Worm (Caenorhabditis elegans): Measurements from ENCODE around the gene T07D3.9.
A peak's percentile ranks its signal among the peaks of the same experiment; 100 is the strongest.
"Not testable (repeated sequence)": the region's sequence is repeated elsewhere in the genome, so short reads cannot be mapped to it uniquely, and the experiment has no call there.

Gene T07D3.9

DNA sequence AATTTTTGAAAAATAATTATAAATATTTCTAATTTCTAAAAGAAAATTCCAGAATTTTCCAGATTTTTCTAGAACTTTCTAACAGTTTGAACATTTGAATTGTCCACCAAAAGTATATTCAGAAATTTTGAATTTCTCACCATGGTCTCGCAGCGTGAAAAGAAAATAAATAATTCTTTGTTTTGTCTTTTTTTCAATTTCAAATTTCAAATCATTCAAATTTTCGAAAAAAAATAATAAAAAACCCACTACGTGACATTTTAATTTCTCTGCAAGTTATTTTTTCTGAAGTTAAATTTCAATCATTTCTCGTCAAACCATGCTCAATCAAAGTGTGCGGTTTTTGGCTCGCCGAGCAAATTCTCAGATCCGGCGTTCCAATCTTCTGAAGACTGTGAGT is 32.0 kb upstream of the T07D3.9 start, which contains the start of gene acs-15:
Gene acs-15, plus strand, starts transcription at position 301 of the 400 bp plus-strand sequence.
- TF ChIP-seq madf-5 (GFP tag; IDR thresholded peaks at IDR 0.05) (no peak), zfp-2 (tag; optimal IDR thresholded peaks at IDR 0.05) (no peak), unc-130 (GFP tag; optimal IDR thresholded peaks at IDR 0.05) (no peak)

DNA sequence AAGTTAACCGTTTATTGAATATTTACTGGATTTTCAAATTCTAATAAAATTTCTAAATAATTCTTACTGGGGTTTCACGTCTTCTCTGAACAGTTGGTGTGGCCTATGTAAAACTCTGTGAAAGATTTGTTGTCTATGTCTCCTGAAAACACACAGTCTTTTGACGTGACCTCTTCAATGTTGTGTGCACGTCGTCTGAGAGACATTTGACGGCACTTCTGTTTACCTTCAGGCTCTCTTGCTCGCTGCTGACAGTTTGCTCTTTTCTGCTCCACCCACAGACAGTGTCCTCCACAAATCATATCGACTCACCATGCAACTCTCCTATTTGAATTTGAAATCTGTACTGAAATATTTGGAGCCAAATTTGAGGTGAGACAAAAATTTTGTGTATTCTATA is 30.2 kb upstream of the T07D3.9 start, which contains the start of gene fbxc-34:
Gene fbxc-34, plus strand, starts transcription at position 301 of the 400 bp plus-strand sequence.
- TF ChIP-seq nhr-10 (tag; optimal IDR thresholded peaks at IDR 0.05); nhr-77 (tag; optimal IDR thresholded peaks at IDR 0.05); set-16 (GFP tag; IDR thresholded peaks at IDR 0.05): not testable (repeated sequence)

DNA sequence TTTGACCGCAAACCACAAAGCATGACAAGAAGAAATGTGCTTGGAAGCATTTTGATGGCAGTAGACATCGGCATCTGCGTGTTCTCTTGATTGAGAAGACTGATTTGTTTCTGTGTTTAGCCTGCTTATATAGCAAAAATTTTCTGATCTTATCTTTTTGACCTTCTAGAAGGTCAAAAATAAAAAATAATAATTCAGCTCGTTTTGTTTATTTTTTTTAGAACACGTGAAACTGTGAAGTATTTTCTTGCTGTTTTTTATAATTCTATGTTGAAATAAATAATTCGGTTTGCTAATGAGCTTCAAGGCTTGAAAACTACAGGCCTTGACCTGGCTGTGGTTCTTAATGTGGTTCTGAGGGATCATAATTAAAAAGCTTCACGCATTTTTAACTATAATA is 26.6 kb upstream of the T07D3.9 start, which contains the start of gene R07C3.13:
Gene R07C3.13, minus strand, starts transcription at position 101 of the 400 bp plus-strand sequence.
- no peak for TF ChIP-seq mxl-3 (GFP tag; optimal IDR thresholded peaks at IDR 0.05)
- no peak for TF ChIP-seq T20F7.1 (GFP tag; optimal IDR thresholded peaks at IDR 0.05)
- TF ChIP-seq mep-1 (tag; optimal IDR thresholded peaks at IDR 0.05) = no peak
- no peak for TF ChIP-seq attf-4 (tag; optimal IDR thresholded peaks at IDR 0.05)
- TF ChIP-seq ces-1 (GFP tag; optimal IDR thresholded peaks at IDR 0.05) = no peak
- no peak for TF ChIP-seq zag-1 (tag; optimal IDR thresholded peaks at IDR 0.05)
- TF ChIP-seq daf-8 (GFP tag; IDR thresholded peaks at IDR 0.05) = no peak
- no peak for TF ChIP-seq dmd-9 (GFP tag; IDR thresholded peaks at IDR 0.05)
- no peak for TF ChIP-seq duxl-1 (tag; optimal IDR thresholded peaks at IDR 0.05; ENCODE audit: poor library complexity)

DNA sequence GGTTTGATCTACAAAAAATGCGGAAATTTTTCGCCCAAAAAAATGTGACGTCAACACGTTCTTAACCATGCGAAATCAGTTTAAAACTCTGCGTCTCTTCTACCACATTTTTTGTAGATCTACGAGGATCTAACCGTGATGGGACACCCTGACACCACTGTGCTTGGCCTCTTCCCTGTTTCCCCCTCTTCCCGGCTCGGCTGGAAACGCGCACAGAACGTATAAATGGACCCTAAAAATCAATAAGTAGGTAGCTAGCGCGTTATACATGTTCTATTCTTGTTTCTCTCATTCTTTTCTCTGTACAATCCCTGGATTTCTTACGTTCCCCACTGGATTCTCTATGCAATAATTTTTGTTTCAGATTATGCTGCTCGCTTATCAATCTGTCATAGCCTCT is 22.8 kb upstream of the T07D3.9 start, which contains the start of gene fbxc-28:
Gene fbxc-28, plus strand, starts transcription at position 301 of the 400 bp plus-strand sequence.
- no peak for TF ChIP-seq ceh-32 (tag; optimal IDR thresholded peaks at IDR 0.05; ENCODE audit: poor library complexity)
- no peak for TF ChIP-seq zip-2 (tag; optimal IDR thresholded peaks at IDR 0.05)
- no peak for TF ChIP-seq hif-1 (tag; optimal IDR thresholded peaks at IDR 0.05)
- TF ChIP-seq ceh-62 (tag; optimal IDR thresholded peaks at IDR 0.05) = no peak
- no peak for TF ChIP-seq gei-8 (GFP tag; optimal IDR thresholded peaks at IDR 0.05)
- no peak for TF ChIP-seq lim-7 (GFP tag; IDR thresholded peaks at IDR 0.05)
- no peak for TF ChIP-seq ztf-7 (tag; optimal IDR thresholded peaks at IDR 0.05)
- no peak for TF ChIP-seq nhr-237 (tag; optimal IDR thresholded peaks at IDR 0.05)
- no peak for TF ChIP-seq hlh-11 (tag; optimal IDR thresholded peaks at IDR 0.05)
- TF ChIP-seq daf-12 (tag; optimal IDR thresholded peaks at IDR 0.05) = no peak
- no peak for TF ChIP-seq mes-2 (tag; optimal IDR thresholded peaks at IDR 0.05; ENCODE audit: poor library complexity, severe bottlenecking)
- TF ChIP-seq ceh-44 (GFP tag; IDR thresholded peaks at IDR 0.05) = no peak

DNA sequence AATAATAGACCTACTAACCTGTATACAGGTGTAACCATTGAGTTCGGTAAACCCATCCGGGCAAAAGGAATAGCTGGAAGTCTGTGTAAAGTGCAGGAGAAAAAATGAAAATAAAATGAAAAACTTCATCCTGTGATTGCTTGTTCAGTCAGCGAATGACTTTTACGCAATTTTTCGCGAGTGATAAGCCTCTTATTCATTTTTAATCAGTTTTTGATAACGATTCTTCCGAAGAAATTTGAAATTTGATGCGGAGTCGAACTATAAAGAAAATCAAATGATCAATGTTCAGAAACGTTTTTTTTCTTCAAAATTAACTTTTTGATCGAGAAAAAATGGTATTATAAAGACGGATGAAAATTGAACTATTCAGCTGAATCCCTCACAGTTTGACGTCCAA is 22.1 kb upstream of the T07D3.9 start:
- peak; percentile 69 for TF ChIP-seq dmd-6 (GFP tag; IDR thresholded peaks at IDR 0.05)
- TF ChIP-seq pqm-1 (tag; optimal IDR thresholded peaks at IDR 0.05) = peak; percentile 83
- no peak for TF ChIP-seq mes-2 (tag; optimal IDR thresholded peaks at IDR 0.05; ENCODE audit: poor library complexity, severe bottlenecking)
- TF ChIP-seq Y75B8A.6 (GFP tag; IDR thresholded peaks at IDR 0.05) = no peak
- peak in 1 of 2 experiments; percentile 56 for TF ChIP-seq unc-62 (GFP tag; optimal IDR thresholded peaks at IDR 0.05 in 1 of 2)
- no peak for TF ChIP-seq unc-62 (tag; optimal IDR thresholded peaks at IDR 0.05)

DNA sequence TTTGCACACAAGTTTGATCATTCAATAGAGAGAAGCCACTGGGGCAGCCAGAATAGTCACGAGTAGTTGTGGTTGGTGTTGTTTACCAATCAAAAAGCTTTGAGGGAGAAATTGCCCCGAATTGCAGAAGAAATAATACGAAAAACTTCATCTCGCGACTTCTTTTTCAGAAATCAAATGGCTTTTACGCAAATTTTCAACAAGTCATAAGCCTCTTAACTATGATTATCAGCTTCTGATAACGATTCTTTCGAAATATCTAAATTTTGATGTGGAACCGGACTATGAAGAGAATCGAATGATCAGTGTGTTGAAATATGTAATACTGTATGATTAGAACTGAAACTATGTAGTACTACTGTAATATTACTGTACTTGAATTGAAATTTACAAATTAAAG is 19.6 kb upstream of the T07D3.9 start:
- TF ChIP-seq zip-11 (GFP tag; IDR thresholded peaks at IDR 0.05) (no peak), F44E2.7 (GFP tag; IDR thresholded peaks at IDR 0.05) (no peak), ZK546.5 (tag; optimal IDR thresholded peaks at IDR 0.05) (no peak), aly-2 (tag; optimal IDR thresholded peaks at IDR 0.05) (no peak), snpc-1.2 (GFP tag; IDR thresholded peaks at IDR 0.05) (no peak), Y75B8A.6 (GFP tag; IDR thresholded peaks at IDR 0.05) (no peak), ztf-11 (tag; optimal IDR thresholded peaks at IDR 0.05) (no peak), nhr-77 (tag; optimal IDR thresholded peaks at IDR 0.05) (no peak), mxl-2 (GFP tag; conservative IDR thresholded peaks at IDR 0.05) (no peak), fkh-10 (GFP tag; optimal IDR thresholded peaks at IDR 0.05) (no peak), tra-1 (GFP tag; IDR thresholded peaks at IDR 0.05) (no peak), attf-4 (tag; optimal IDR thresholded peaks at IDR 0.05) (no peak), Y105C5A.15 (GFP tag; IDR thresholded peaks at IDR 0.05) (no peak), Y48G9A.11 (GFP tag; IDR thresholded peaks at IDR 0.05) (no peak), nhr-25 (tag; optimal IDR thresholded peaks at IDR 0.05; ENCODE audit: borderline replicate concordance, insufficient read depth) (no peak)

Data from whole organism, L4 larva.